Fruit fly (Drosophila melanogaster) whole organism, prepupa: Measurements from ENCODE around the gene CG32263.

ENCODE experiments used
- Blimp-1 ChIP-seq: fragments of 200-800 bp; sonication (Bioruptor generic); optimal IDR thresholded peaks from 3 replicates; lab custom pipeline; 2017; ENCODE audit warnings: missing biosample characterization, missing genetic modification characterization, mild to moderate bottlenecking, moderate library complexity, missing genetic modification reagents
- CG10631 ChIP-seq: fragments of 200-800 bp; sonication (Bioruptor generic); optimal IDR thresholded peaks from 2 replicates; lab custom pipeline; 2016; ENCODE audit warnings: missing biosample characterization, missing genetic modification characterization
- CG11294 ChIP-seq: fragments of 200-800 bp; sonication (Bioruptor generic); IDR thresholded peaks from 2 replicates; pipeline ENCODE4 v1.3.6; 2022; ENCODE audit warnings: missing biosample characterization, missing genetic modification characterization
- CG11902 ChIP-seq: fragments of 200-800 bp; sonication (Bioruptor generic); optimal IDR thresholded peaks from 3 replicates; lab custom pipeline; 2016; ENCODE audit warnings: missing biosample characterization, missing genetic modification characterization
- CG15336 ChIP-seq: fragments of 200-800 bp; sonication (Bioruptor generic); IDR thresholded peaks from 2 replicates; pipeline ENCODE4 v1.3.6; 2022; ENCODE audit warnings: missing biosample characterization, missing genetic modification characterization
- CG16779 ChIP-seq: fragments of 200-800 bp; sonication (Bioruptor generic); optimal IDR thresholded peaks from 3 replicates; lab custom pipeline; 2017; ENCODE audit warnings: missing biosample characterization, mild to moderate bottlenecking, missing genetic modification characterization
- CG3032 ChIP-seq: fragments of 200-800 bp; optimal IDR thresholded peaks from 2 replicates; lab custom pipeline; 2019; ENCODE audit warnings: missing biosample characterization, mild to moderate bottlenecking, missing genetic modification characterization, moderate library complexity
- CG31627 ChIP-seq: fragments of 200-800 bp; sonication (Bioruptor generic); optimal IDR thresholded peaks from 3 replicates; lab custom pipeline; 2016; ENCODE audit warnings: missing biosample characterization, missing genetic modification characterization
- CG32006 ChIP-seq: fragments of 200-800 bp; sonication (Bioruptor generic); optimal IDR thresholded peaks from 3 replicates; lab custom pipeline; 2017; ENCODE audit warnings: missing biosample characterization, mild to moderate bottlenecking, missing genetic modification characterization
- CG34406 ChIP-seq: fragments of 200-800 bp; sonication (Bioruptor generic); optimal IDR thresholded peaks from 3 replicates; lab custom pipeline; 2016; ENCODE audit warnings: missing biosample characterization, missing genetic modification characterization
- CG3919 ChIP-seq: fragments of 200-800 bp; sonication (Bioruptor generic); optimal IDR thresholded peaks from 3 replicates; lab custom pipeline; 2016; ENCODE audit warnings: missing biosample characterization, missing genetic modification characterization
- CG4318 ChIP-seq: fragments of 200-800 bp; sonication (Bioruptor generic); optimal IDR thresholded peaks from 3 replicates; lab custom pipeline; 2017; ENCODE audit warnings: missing biosample characterization, mild to moderate bottlenecking, missing genetic modification characterization
- CG6276 ChIP-seq: fragments of 200-800 bp; sonication (Bioruptor generic); optimal IDR thresholded peaks from 2 replicates; lab custom pipeline; 2017; ENCODE audit warnings: missing biosample characterization, mild to moderate bottlenecking, missing genetic modification characterization
- CG6808 ChIP-seq: fragments of 200-800 bp; sonication (Bioruptor generic); optimal IDR thresholded peaks from 3 replicates; lab custom pipeline; 2017; ENCODE audit warnings: missing biosample characterization, missing genetic modification characterization, mild to moderate bottlenecking, moderate library complexity, missing genetic modification reagents
- CG6854 ChIP-seq: fragments of 200-800 bp; sonication (Bioruptor generic); optimal IDR thresholded peaks from 2 replicates; lab custom pipeline; 2017; ENCODE audit warnings: missing biosample characterization, mild to moderate bottlenecking, missing genetic modification characterization
- CG7368 ChIP-seq: fragments of 200-800 bp; sonication (Bioruptor generic); optimal IDR thresholded peaks from 3 replicates; lab custom pipeline; 2016; ENCODE audit warnings: missing biosample characterization, missing genetic modification characterization
- CG8119 ChIP-seq: fragments of 200-800 bp; sonication (Bioruptor generic); IDR thresholded peaks from 3 replicates; pipeline ENCODE4 v1.3.6; 2022; ENCODE audit warnings: missing biosample characterization, missing genetic modification characterization
- CG8319 ChIP-seq: fragments of 200-800 bp; sonication (Bioruptor generic); optimal IDR thresholded peaks from 3 replicates; lab custom pipeline; 2016; ENCODE audit warnings: missing biosample characterization, missing genetic modification characterization
- Eip75B ChIP-seq: fragments of 200-800 bp; sonication (Bioruptor generic); optimal IDR thresholded peaks from 3 replicates; lab custom pipeline; 2016; ENCODE audit warnings: missing biosample characterization, missing genetic modification characterization
- Eip78C ChIP-seq: fragments of 200-800 bp; sonication (Bioruptor generic); peaks from one replicate; lab custom pipeline; 2016; ENCODE audit warnings: missing biosample characterization, missing genetic modification characterization
- Eip93F ChIP-seq: fragments of 200-800 bp; sonication (Bioruptor generic); optimal IDR thresholded peaks from 2 replicates; lab custom pipeline; 2016; ENCODE audit warnings: missing biosample characterization, mild to moderate bottlenecking, missing genetic modification characterization
- Ets21C ChIP-seq: fragments of 200-800 bp; sonication (Bioruptor generic); optimal IDR thresholded peaks from 3 replicates; lab custom pipeline; 2016; ENCODE audit warnings: missing biosample characterization, missing genetic modification characterization
- Ets96B ChIP-seq: fragments of 200-800 bp; optimal IDR thresholded peaks from 2 replicates; lab custom pipeline; 2019; ENCODE audit warnings: missing biosample characterization, mild to moderate bottlenecking, missing genetic modification characterization, moderate library complexity
- Gug ChIP-seq: fragments of 200-800 bp; sonication (Bioruptor generic); IDR thresholded peaks from 2 replicates; pipeline ENCODE4 v1.3.6; 2022; ENCODE audit warnings: missing biosample characterization, missing genetic modification characterization
- Hr38 ChIP-seq: sonication (Bioruptor generic); optimal IDR thresholded peaks from 2 replicates; lab custom pipeline; 2016; ENCODE audit warnings: missing biosample characterization, missing genetic modification characterization
- Hr4 ChIP-seq: fragments of 200-800 bp; sonication (Bioruptor generic); optimal IDR thresholded peaks from 3 replicates; lab custom pipeline; 2016; ENCODE audit warnings: missing biosample characterization, missing genetic modification characterization
- Lpt ChIP-seq: fragments of 200-800 bp; sonication (Bioruptor generic); optimal IDR thresholded peaks from 3 replicates; lab custom pipeline; 2016; ENCODE audit warnings: missing biosample characterization, missing genetic modification characterization
- Met ChIP-seq: fragments of 200-800 bp; sonication (Bioruptor generic); optimal IDR thresholded peaks from 3 replicates; lab custom pipeline; 2016; ENCODE audit warnings: missing biosample characterization, missing genetic modification characterization
- OdsH ChIP-seq: fragments of 200-800 bp; sonication (Bioruptor generic); optimal IDR thresholded peaks from 3 replicates; lab custom pipeline; 2016; ENCODE audit warnings: missing biosample characterization, missing genetic modification characterization
- Sox14 ChIP-seq: fragments of 200-800 bp; sonication (Bioruptor generic); optimal IDR thresholded peaks from 3 replicates; lab custom pipeline; 2016; ENCODE audit warnings: missing biosample characterization, missing genetic modification characterization
- Sox15 ChIP-seq: fragments of 200-800 bp; sonication (Bioruptor generic); optimal IDR thresholded peaks from 3 replicates; lab custom pipeline; 2016; ENCODE audit warnings: missing biosample characterization, missing genetic modification characterization
- achi ChIP-seq: fragments of 200-800 bp; sonication (Bioruptor generic); optimal IDR thresholded peaks from 3 replicates; lab custom pipeline; 2016; ENCODE audit warnings: missing biosample characterization, missing genetic modification characterization
- cyc ChIP-seq: fragments of 200-800 bp; sonication (Bioruptor generic); optimal IDR thresholded peaks from 3 replicates; lab custom pipeline; 2016; ENCODE audit warnings: missing biosample characterization, missing genetic modification characterization
- dac ChIP-seq: fragments of 200-800 bp; sonication (Bioruptor generic); optimal IDR thresholded peaks from 2 replicates; lab custom pipeline; 2017; ENCODE audit warnings: missing biosample characterization, mild to moderate bottlenecking, missing genetic modification characterization
- dsx ChIP-seq: fragments of 200-800 bp; optimal IDR thresholded peaks from 3 replicates; lab custom pipeline; 2019; ENCODE audit warnings: missing biosample characterization, mild to moderate bottlenecking, missing genetic modification characterization, moderate library complexity; ENCODE audit not compliant: poor library complexity, severe bottlenecking
- eg ChIP-seq: fragments of 200-800 bp; sonication (Bioruptor generic); IDR thresholded peaks from 3 replicates; pipeline ENCODE4 v1.3.6; 2022; ENCODE audit warnings: missing biosample characterization, missing genetic modification characterization
- fd59A ChIP-seq: fragments of 200-800 bp; sonication (Bioruptor generic); optimal IDR thresholded peaks from 2 replicates; lab custom pipeline; 2017; ENCODE audit warnings: missing biosample characterization, mild to moderate bottlenecking, missing genetic modification characterization, missing genetic modification reagents
- fd85E ChIP-seq: fragments of 200-800 bp; sonication (Bioruptor generic); optimal IDR thresholded peaks from 3 replicates; lab custom pipeline; 2016; ENCODE audit warnings: missing biosample characterization, missing genetic modification characterization
- fkh ChIP-seq: fragments of 200-800 bp; sonication (Bioruptor generic); optimal IDR thresholded peaks from 3 replicates; lab custom pipeline; 2017; ENCODE audit warnings: missing biosample characterization, mild to moderate bottlenecking, missing genetic modification characterization, moderate library complexity
- lz ChIP-seq: fragments of 200-800 bp; sonication (Bioruptor generic); optimal IDR thresholded peaks from 3 replicates; lab custom pipeline; 2016; ENCODE audit warnings: missing biosample characterization, missing genetic modification characterization
- net ChIP-seq: fragments of 200-800 bp; sonication (Bioruptor generic); optimal IDR thresholded peaks from 3 replicates; lab custom pipeline; 2016; ENCODE audit warnings: missing biosample characterization, missing genetic modification characterization
- pdm3 ChIP-seq: fragments of 200-800 bp; sonication (Bioruptor generic); optimal IDR thresholded peaks from 3 replicates; lab custom pipeline; 2016; ENCODE audit warnings: missing biosample characterization, missing genetic modification characterization
- salr ChIP-seq, 2 experiments: fragments of 200-800 bp; sonication (Bioruptor generic); optimal IDR thresholded peaks; 3 replicates each; lab custom pipeline; 2016 to 2018; ENCODE audit warnings: missing biosample characterization in 2 of 2, missing genetic modification characterization in 2 of 2, mild to moderate bottlenecking in 1 of 2
- spab ChIP-seq: fragments of 200-800 bp; sonication (Bioruptor generic); optimal IDR thresholded peaks from 2 replicates; lab custom pipeline; 2017; ENCODE audit warnings: missing biosample characterization, mild to moderate bottlenecking, missing genetic modification characterization, missing genetic modification reagents
- ss ChIP-seq, 2 experiments: fragments of 200-800 bp; sonication (Bioruptor generic); optimal IDR thresholded peaks; 2 replicates in 1 of 2; 3 replicates in 1 of 2; lab custom pipeline; 2017 to 2018; ENCODE audit warnings: mild to moderate bottlenecking in 2 of 2, missing biosample characterization in 2 of 2, missing genetic modification characterization in 2 of 2, moderate library complexity in 1 of 2
- svp ChIP-seq: fragments of 200-800 bp; sonication (Bioruptor generic); peaks from one replicate; lab custom pipeline; 2016; ENCODE audit warnings: missing biosample characterization, missing genetic modification characterization
- topi ChIP-seq: fragments of 200-800 bp; sonication (Bioruptor generic); optimal IDR thresholded peaks from 3 replicates; lab custom pipeline; 2016; ENCODE audit warnings: missing biosample characterization, missing genetic modification characterization
- vri ChIP-seq: fragments of 200-800 bp; sonication (Bioruptor generic); optimal IDR thresholded peaks from 3 replicates; lab custom pipeline; 2016; ENCODE audit warnings: missing biosample characterization, mild to moderate bottlenecking, missing genetic modification characterization

CG32263 gene

dm6 chr3L:3852842-3853241 lies 41.9 kb upstream of the CG32263 start (continued):
- TF ChIP-seq CG6276 (GFP tag; lab: Kevin White, UChicago), result no peak
- TF ChIP-seq cyc (GFP tag; lab: Kevin White, UChicago), result peak; percentile 30
- TF ChIP-seq CG3032 (tag; lab: Kevin White, UChicago), result peak; percentile 64
- TF ChIP-seq CG6854 (GFP tag; lab: Kevin White, UChicago), result no peak
- 0 out of 2 replicates have a peak, but pooled peaks have one; percentile 17 for TF ChIP-seq CG11294
- TF ChIP-seq fd59A (GFP tag; lab: Kevin White, UChicago), result peak; percentile 82
- TF ChIP-seq Hr38, result no peak
- peak; percentile 31; the same call in 1 of the 2 replicates for TF ChIP-seq Gug
- peak; percentile 22 for TF ChIP-seq Ets96B
- TF ChIP-seq Eip93F, result no peak
- TF ChIP-seq fkh, result no peak
- TF ChIP-seq achi (GFP tag; lab: Kevin White, UChicago), result peak; percentile 76
- TF ChIP-seq CG4318, result peak; percentile 42
- peak; percentile 79 for TF ChIP-seq pdm3 (GFP tag; lab: Kevin White, UChicago)
- TF ChIP-seq fd85E (GFP tag; lab: Kevin White, UChicago), result no peak
- peak; percentile 49 for TF ChIP-seq CG31627
- TF ChIP-seq dac (GFP tag; lab: Kevin White, UChicago), result no peak
- peak; percentile 61 for TF ChIP-seq eg (GFP tag; lab: Robert Waterston, UW)
- no peak for TF ChIP-seq vri (GFP tag; lab: Kevin White, UChicago)
- TF ChIP-seq dsx (GFP tag; lab: Kevin White, UChicago), result peak; percentile 80
- TF ChIP-seq svp (GFP tag; lab: Kevin White, UChicago), result peak; percentile 74
- peak; percentile 64 for TF ChIP-seq CG6808 (GFP tag; lab: Kevin White, UChicago)
- TF ChIP-seq CG10631, result peak; percentile 78
- peak; percentile 59 for TF ChIP-seq CG32006 (GFP tag; lab: Kevin White, UChicago)
- TF ChIP-seq Met, result peak; percentile 42
- TF ChIP-seq Sox15, result peak; percentile 73
- TF ChIP-seq CG34406 (GFP tag; lab: Kevin White, UChicago), result peak; percentile 62
- peak; percentile 27 for TF ChIP-seq Lpt (GFP tag; lab: Kevin White, UChicago)
- TF ChIP-seq Blimp-1 (GFP tag; lab: Kevin White, UChicago), result no peak

DNA sequence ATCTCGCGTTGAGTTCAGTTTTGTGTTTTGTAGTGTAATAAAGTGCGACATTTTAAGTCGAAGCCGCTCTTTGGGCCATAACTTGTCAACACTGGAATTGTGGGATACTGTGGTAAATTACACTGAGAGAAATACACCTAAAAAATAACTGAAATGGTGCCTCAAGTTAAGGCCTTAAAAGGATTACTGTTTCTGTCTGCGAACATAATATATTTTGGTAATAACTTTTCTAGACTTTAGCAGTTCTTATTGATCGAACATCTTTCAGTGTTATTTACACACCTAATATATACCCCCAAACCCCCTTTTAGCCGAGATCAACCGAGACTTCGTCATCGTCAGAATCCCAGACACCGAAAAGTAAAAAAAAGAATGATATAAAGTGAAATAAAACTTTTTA lies 40.9 kb upstream of the CG32263 start:
- TF ChIP-seq CG3919 (GFP tag; lab: Kevin White, UChicago), result peak; percentile 52
- TF ChIP-seq Eip93F, result no peak
- no peak for TF ChIP-seq CG8119 (GFP tag; lab: Robert Waterston, UW)
- peak; percentile 21 for TF ChIP-seq Sox14
- peak; percentile 31 for TF ChIP-seq achi (GFP tag; lab: Kevin White, UChicago)
- TF ChIP-seq CG10631, result peak; percentile 44
- TF ChIP-seq CG8319 (GFP tag; lab: Kevin White, UChicago), result peak; percentile 39
- no peak for TF ChIP-seq CG15336 (GFP tag; lab: Robert Waterston, UW)
- TF ChIP-seq lz (GFP tag; lab: Kevin White, UChicago), result peak; percentile 46
- no peak for TF ChIP-seq Gug
- no peak for TF ChIP-seq CG16779 (tag; lab: Kevin White, UChicago)
- TF ChIP-seq pdm3 (GFP tag; lab: Kevin White, UChicago), result peak; percentile 44
- TF ChIP-seq Met, result peak; percentile 16
- TF ChIP-seq CG34406 (GFP tag; lab: Kevin White, UChicago), result peak; percentile 51
- TF ChIP-seq Blimp-1 (GFP tag; lab: Kevin White, UChicago), result no peak
- peak; percentile 40 for TF ChIP-seq CG11902
- TF ChIP-seq CG3032 (tag; lab: Kevin White, UChicago), result peak; percentile 56
- peak; percentile 48 for TF ChIP-seq OdsH (GFP tag; lab: Kevin White, UChicago)
- TF ChIP-seq Lpt (GFP tag; lab: Kevin White, UChicago), result no peak
- TF ChIP-seq ss (GFP tag; optimal IDR thresholded peaks at IDR 0.05; lab: Kevin White, UChicago), result peak in 1 of 2 experiments; percentile 41
- peak; percentile 54 for TF ChIP-seq fd59A (GFP tag; lab: Kevin White, UChicago)
- TF ChIP-seq fkh, result no peak
- TF ChIP-seq CG32006 (GFP tag; lab: Kevin White, UChicago), result peak; percentile 32
- no peak for TF ChIP-seq Hr4 (GFP tag; lab: Kevin White, UChicago)
- no peak for TF ChIP-seq Hr38
- TF ChIP-seq CG7368 (GFP tag; lab: Kevin White, UChicago), result no peak
- no peak for TF ChIP-seq CG6854 (GFP tag; lab: Kevin White, UChicago)
- TF ChIP-seq topi (GFP tag; lab: Kevin White, UChicago), result peak; percentile 50
- no peak for TF ChIP-seq net (GFP tag; lab: Kevin White, UChicago)
- peak; percentile 22 for TF ChIP-seq Ets21C (GFP tag; lab: Kevin White, UChicago)
- TF ChIP-seq salr (GFP tag; optimal IDR thresholded peaks at IDR 0.05; lab: Kevin White, UChicago), result peak in 1 of 2 experiments; percentile 44
- TF ChIP-seq CG6808 (GFP tag; lab: Kevin White, UChicago), result peak; percentile 7
- peak; percentile 45 for TF ChIP-seq spab (GFP tag; lab: Kevin White, UChicago)
- TF ChIP-seq Eip75B, result peak; percentile 45
- no peak for TF ChIP-seq CG11294
- TF ChIP-seq Eip78C (GFP tag; lab: Kevin White, UChicago), result peak; percentile 81
- TF ChIP-seq CG31627, result peak; percentile 35
- peak; percentile 43 for TF ChIP-seq dsx (GFP tag; lab: Kevin White, UChicago)
